Fruit fly (Drosophila melanogaster) Kc167 (cell line): ENCODE results near the gene CG4502.

Experiments used
- Myc ChIP-seq: fragments of >200 bp; optimal IDR thresholded peaks from 2 replicates; lab custom pipeline; 2017; ENCODE audit warnings: missing external identifiers
- Sin3A ChIP-seq: fragments of >200 bp; optimal IDR thresholded peaks from 2 replicates; lab custom pipeline; 2018; ENCODE audit warnings: missing external identifiers
- insv ChIP-seq: fragments of >200 bp; optimal IDR thresholded peaks from 3 replicates; lab custom pipeline; 2018; ENCODE audit warnings: missing external identifiers
- psq ChIP-seq: fragments of >200 bp; optimal IDR thresholded peaks from 2 replicates; lab custom pipeline; 2017; ENCODE audit warnings: missing external identifiers
- ttk ChIP-seq: sonication (Bioruptor generic); optimal IDR thresholded peaks from 2 replicates; lab custom pipeline; 2017; ENCODE audit warnings: missing external identifiers

DNA sequence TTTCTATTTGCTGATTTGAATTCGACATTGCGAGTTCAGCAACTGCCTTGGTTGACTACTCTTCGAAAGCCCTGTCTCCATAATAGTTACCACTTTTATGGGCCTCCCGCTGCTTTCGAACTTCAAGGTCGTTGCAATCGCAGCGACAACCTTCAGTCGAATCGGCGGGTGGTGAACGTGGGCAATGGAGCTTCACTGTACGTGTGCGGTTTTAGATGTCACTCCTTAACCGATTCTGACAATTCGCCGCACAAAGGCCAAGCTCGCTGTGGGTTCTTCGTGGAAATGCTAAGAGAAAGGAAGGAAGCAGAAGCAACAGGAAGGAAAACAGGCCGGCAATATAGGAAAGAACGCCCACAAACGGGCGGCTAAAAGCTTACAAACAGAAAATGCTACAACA is 51.8 kb downstream of the CG4502 start:
- TF ChIP-seq Myc (no peak), ttk (lab: Kevin White, UChicago) (no peak), psq (lab: Kevin White, UChicago) (no peak), insv (no peak), Sin3A (lab: Kevin White, UChicago) (no peak)
